Worm (Caenorhabditis elegans): ENCODE data around the gene T21D12.12.
A peak's percentile ranks its signal among the peaks of the same experiment; 100 is the strongest.

Gene T21D12.12

ce11 chrIV:240257-240754 lies 25.9 kb upstream of the T21D12.12 start, which contains the start of the genes fnta-1 and cogc-8:
TSS of gene fnta-1 (minus strand) at chrIV:240307.
TSS of gene cogc-8 (plus strand) at chrIV:240451.
- TF ChIP-seq unc-55 (GFP tag; optimal IDR thresholded peaks at IDR 0.05) (peak; percentile 76), zag-1 (tag; optimal IDR thresholded peaks at IDR 0.05) (no peak), dmd-4 (tag; optimal IDR thresholded peaks at IDR 0.05) (no peak), ceh-16 (tag; optimal IDR thresholded peaks at IDR 0.05) (no peak), crh-2 (tag; optimal IDR thresholded peaks at IDR 0.05) (peak; percentile 11), alr-1 (tag; optimal IDR thresholded peaks at IDR 0.05) (no peak), egl-27 (tag; optimal IDR thresholded peaks at IDR 0.05) (no peak), nhr-10 (tag; optimal IDR thresholded peaks at IDR 0.05) (no peak), snpc-4 (tag; optimal IDR thresholded peaks at IDR 0.05) (no peak), sma-9 (GFP tag; optimal IDR thresholded peaks at IDR 0.05) (no peak), sma-9 (tag; optimal IDR thresholded peaks at IDR 0.05) (no peak), unc-39 (tag; optimal IDR thresholded peaks at IDR 0.05) (no peak), Y55F3AM.14 (GFP tag; optimal IDR thresholded peaks at IDR 0.05) (no peak), F13H6.1 (tag; optimal IDR thresholded peaks at IDR 0.05) (no peak), elt-1 (tag; optimal IDR thresholded peaks at IDR 0.05) (no peak), sma-3 (GFP tag; optimal IDR thresholded peaks at IDR 0.05) (peak; percentile 24), ztf-4 (tag; optimal IDR thresholded peaks at IDR 0.05) (no peak), C34F6.9 (tag; optimal IDR thresholded peaks at IDR 0.05) (peak; percentile 58), nhr-11 (tag; optimal IDR thresholded peaks at IDR 0.05) (no peak), nhr-237 (tag; optimal IDR thresholded peaks at IDR 0.05) (no peak), mab-5 (tag; optimal IDR thresholded peaks at IDR 0.05) (no peak), sem-4 (tag; optimal IDR thresholded peaks at IDR 0.05) (no peak), nhr-77 (tag; optimal IDR thresholded peaks at IDR 0.05) (no peak), lin-11 (tag; optimal IDR thresholded peaks at IDR 0.05) (no peak), gmeb-1 (tag; optimal IDR thresholded peaks at IDR 0.05) (peak; percentile 61), peb-1 (tag; optimal IDR thresholded peaks at IDR 0.05) (no peak), ztf-11 (tag; optimal IDR thresholded peaks at IDR 0.05) (no peak), R02D3.7 (tag; optimal IDR thresholded peaks at IDR 0.05) (peak; percentile 81), nhr-6 (tag; optimal IDR thresholded peaks at IDR 0.05) (no peak), ceh-82 (tag; optimal IDR thresholded peaks at IDR 0.05) (no peak), lin-39 (tag; optimal IDR thresholded peaks at IDR 0.05) (no peak), mdl-1 (tag; optimal IDR thresholded peaks at IDR 0.05) (no peak), blmp-1 (tag; optimal IDR thresholded peaks at IDR 0.05; ENCODE audit: insufficient read depth) (no peak), elt-3 (tag; optimal IDR thresholded peaks at IDR 0.05) (no peak), aly-2 (tag; optimal IDR thresholded peaks at IDR 0.05) (no peak), ZK546.5 (tag; optimal IDR thresholded peaks at IDR 0.05) (no peak), lsy-2 (tag; optimal IDR thresholded peaks at IDR 0.05) (peak in 1 of 2 experiments; percentile 68), unc-62 (GFP tag; optimal IDR thresholded peaks at IDR 0.05) (no peak), fos-1 (tag; optimal IDR thresholded peaks at IDR 0.05) (no peak), ztf-1 (GFP tag; conservative IDR thresholded peaks at IDR 0.05) (no peak), lin-13 (GFP tag; optimal IDR thresholded peaks at IDR 0.05) (peak; percentile 21), nhr-12 (tag; optimal IDR thresholded peaks at IDR 0.05) (no peak), nhr-129 (tag; optimal IDR thresholded peaks at IDR 0.05) (peak; percentile 51), skn-1 (tag; optimal IDR thresholded peaks at IDR 0.05) (no peak), mbf-1 (tag; optimal IDR thresholded peaks at IDR 0.05) (no peak), nhr-23 (tag; optimal IDR thresholded peaks at IDR 0.05) (no peak), ama-1 (optimal IDR thresholded peaks at IDR 0.05) (no peak), nhr-21 (tag; optimal IDR thresholded peaks at IDR 0.05) (no peak), nhr-25 (tag; optimal IDR thresholded peaks at IDR 0.05) (no peak)
